Worm (Caenorhabditis elegans): ENCODE results near the gene W06D11.2.

DNA sequence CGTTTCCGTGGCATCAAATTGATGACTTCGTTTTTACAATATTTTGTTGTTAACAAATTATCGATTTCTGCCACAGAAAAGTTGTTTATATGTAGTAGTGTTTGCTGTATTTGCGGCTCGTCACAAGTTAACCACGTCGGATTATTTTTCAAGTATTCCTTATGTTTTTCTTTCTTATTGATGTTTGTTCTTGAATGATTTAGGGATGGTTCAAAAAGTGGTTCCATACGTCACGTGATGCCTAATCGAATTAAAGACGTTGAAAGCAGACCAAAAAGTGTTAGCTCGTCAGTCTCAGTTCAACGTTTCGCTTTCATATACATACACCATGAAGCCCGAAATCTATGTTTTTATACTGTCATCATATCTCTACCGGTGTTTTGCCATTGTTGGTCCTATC lies 11.0 kb downstream of the W06D11.2 start, which contains the start of gene lips-2:
- TF ChIP-seq blmp-1 (tag; optimal IDR thresholded peaks at IDR 0.05), result no peak
- TF ChIP-seq ceh-83 (GFP tag; optimal IDR thresholded peaks at IDR 0.05), result no peak
- TF ChIP-seq nhr-76 (tag; optimal IDR thresholded peaks at IDR 0.05), result no peak
